Fruit fly (Drosophila melanogaster): ENCODE results near the gene CG43732.
A peak's percentile ranks its signal among the peaks of the same experiment; 100 is the strongest.

CG43732 gene

dm6 chr3R:18985114-18985785, 35.3 kb downstream of the CG43732 start (continued):
- 0 out of 2 replicates have a peak, but pooled peaks have one; percentile 7 for TF ChIP-seq CG6689 (GFP tag; IDR thresholded peaks at IDR 0.05)
- TF ChIP-seq tin (GFP tag; optimal IDR thresholded peaks at IDR 0.05) = no peak
- TF ChIP-seq row (GFP tag; IDR thresholded peaks at IDR 0.05) = peak; percentile 40; the same call in 1 of the 3 replicates
- peak; percentile 9 for TF ChIP-seq Chrac-16 (GFP tag; optimal IDR thresholded peaks at IDR 0.05)
- TF ChIP-seq CG31365 (tag; optimal IDR thresholded peaks at IDR 0.05) = no peak
- TF ChIP-seq crp (GFP tag; optimal IDR thresholded peaks at IDR 0.05) = no peak
- no peak for TF ChIP-seq yki (optimal IDR thresholded peaks at IDR 0.05)
- no peak for TF ChIP-seq HmgZ (tag; optimal IDR thresholded peaks at IDR 0.05)
- no peak for TF ChIP-seq CG14860 (GFP tag; IDR thresholded peaks at IDR 0.05; ENCODE audit: partially characterized antibody)
- TF ChIP-seq NK7.1 (GFP tag; optimal IDR thresholded peaks at IDR 0.05) = no peak
- no peak for TF ChIP-seq nau (GFP tag; optimal IDR thresholded peaks at IDR 0.05)
- no peak for TF ChIP-seq Awh (GFP tag; IDR thresholded peaks at IDR 0.05)
- TF ChIP-seq Fer3 (tag; optimal IDR thresholded peaks at IDR 0.05) = peak; percentile 55
- TF ChIP-seq ap (GFP tag; IDR thresholded peaks at IDR 0.05) = no peak
- TF ChIP-seq zfh2 (GFP tag; optimal IDR thresholded peaks at IDR 0.05) = no peak
- TF ChIP-seq gcm2 (GFP tag; optimal IDR thresholded peaks at IDR 0.05) = no peak
- TF ChIP-seq ase (GFP tag; IDR thresholded peaks at IDR 0.05) = no peak
- no peak for TF ChIP-seq Stat92E (GFP tag; optimal IDR thresholded peaks at IDR 0.05)
- peak; percentile 74 for TF ChIP-seq mirr (GFP tag; optimal IDR thresholded peaks at IDR 0.05)
- no peak for TF ChIP-seq Lim3 (GFP tag; IDR thresholded peaks at IDR 0.05)
- no peak for TF ChIP-seq oc (tag; optimal IDR thresholded peaks at IDR 0.05)
- TF ChIP-seq CG4707 (GFP tag; optimal IDR thresholded peaks at IDR 0.05) = no peak
- TF ChIP-seq kay (GFP tag; optimal IDR thresholded peaks at IDR 0.05) = no peak
- TF ChIP-seq Dad (GFP tag; optimal IDR thresholded peaks at IDR 0.05) = no peak
- TF ChIP-seq peb (GFP tag; IDR thresholded peaks at IDR 0.05) = no peak
- no peak for TF ChIP-seq CG10565 (GFP tag; optimal IDR thresholded peaks at IDR 0.05)
- TF ChIP-seq h (optimal IDR thresholded peaks at IDR 0.05) = no peak
- no peak for TF ChIP-seq CG8388 (GFP tag; optimal IDR thresholded peaks at IDR 0.05)
- TF ChIP-seq CG7556 (GFP tag; optimal IDR thresholded peaks at IDR 0.05) = peak; percentile 68
- TF ChIP-seq zf30C (GFP tag; optimal IDR thresholded peaks at IDR 0.05) = no peak
- peak; percentile 26 for TF ChIP-seq CG9817 (tag; optimal IDR thresholded peaks at IDR 0.05)
- no peak for TF ChIP-seq CG33213 (GFP tag; optimal IDR thresholded peaks at IDR 0.05)
- TF ChIP-seq YL-1 (GFP tag; optimal IDR thresholded peaks at IDR 0.05) = no peak
- TF ChIP-seq H2.0 (GFP tag; IDR thresholded peaks at IDR 0.05) = no peak
- peak; percentile 54 for TF ChIP-seq dmrt99B (tag; optimal IDR thresholded peaks at IDR 0.05)
- no peak for TF ChIP-seq Doc2 (GFP tag; IDR thresholded peaks at IDR 0.05)
- no peak for TF ChIP-seq Camta (GFP tag; optimal IDR thresholded peaks at IDR 0.05)
- TF ChIP-seq CG10959 (GFP tag; IDR thresholded peaks at IDR 0.05) = no peak
- TF ChIP-seq ewg (GFP tag; optimal IDR thresholded peaks at IDR 0.05) = no peak
- no peak for TF ChIP-seq CG17802 (tag; optimal IDR thresholded peaks at IDR 0.05)
- TF ChIP-seq ERR (GFP tag; optimal IDR thresholded peaks at IDR 0.05) = no peak
- TF ChIP-seq ATbp (GFP tag; optimal IDR thresholded peaks at IDR 0.05) = no peak
- TF ChIP-seq Dp (GFP tag; optimal IDR thresholded peaks at IDR 0.05) = no peak
- TF ChIP-seq NfI (GFP tag; optimal IDR thresholded peaks at IDR 0.05) = no peak
- TF ChIP-seq luna (GFP tag; optimal IDR thresholded peaks at IDR 0.05) = no peak
- no peak for TF ChIP-seq nerfin-1 (tag; optimal IDR thresholded peaks at IDR 0.05)
- TF ChIP-seq CG3407 (GFP tag; optimal IDR thresholded peaks at IDR 0.05) = no peak
- no peak for TF ChIP-seq Myb (GFP tag; optimal IDR thresholded peaks at IDR 0.05)
- TF ChIP-seq CG18476 (GFP tag; optimal IDR thresholded peaks at IDR 0.05) = no peak
- no peak for TF ChIP-seq ranshi (GFP tag; IDR thresholded peaks at IDR 0.05)
- TF ChIP-seq CG3726 (GFP tag; IDR thresholded peaks at IDR 0.05) = no peak
